Worm (Caenorhabditis elegans): Measurements from ENCODE around the gene swsn-3.

Gene swsn-3

ce11 chrIII:2786740-2787139, 18.3 kb upstream of the swsn-3 start, which contains the start of gene nduc-2 (continued):
- no peak for TF ChIP-seq F22D6.2 (tag; optimal IDR thresholded peaks at IDR 0.05)
- TF ChIP-seq ceh-27 (GFP tag; optimal IDR thresholded peaks at IDR 0.05) = no peak
- TF ChIP-seq zim-3 (tag; optimal IDR thresholded peaks at IDR 0.05) = peak; percentile 13
- TF ChIP-seq madf-6 (GFP tag; IDR thresholded peaks at IDR 0.05) = peak; percentile 62
- TF ChIP-seq tlf-1 (GFP tag; optimal IDR thresholded peaks at IDR 0.05) = no peak
- TF ChIP-seq F57A8.1 (GFP tag; optimal IDR thresholded peaks at IDR 0.05) = no peak
- TF ChIP-seq madf-3 (GFP tag; IDR thresholded peaks at IDR 0.05) = peak; percentile 75
- no peak for TF ChIP-seq rec-8 (tag; optimal IDR thresholded peaks at IDR 0.05)
- TF ChIP-seq xnd-1 (tag; optimal IDR thresholded peaks at IDR 0.05) = no peak
- TF ChIP-seq attf-5 (GFP tag; optimal IDR thresholded peaks at IDR 0.05) = no peak
- TF ChIP-seq Y56A3A.18 (GFP tag; IDR thresholded peaks at IDR 0.05) = 0 out of 2 replicates have a peak, but pooled peaks have one; percentile 31
- TF ChIP-seq Y95B8A.8 (GFP tag; IDR thresholded peaks at IDR 0.05) = no peak
- TF ChIP-seq fkh-3 (tag; optimal IDR thresholded peaks at IDR 0.05) = no peak
- TF ChIP-seq cebp-2 (GFP tag; IDR thresholded peaks at IDR 0.05) = no peak
- no peak for TF ChIP-seq die-1 (tag; optimal IDR thresholded peaks at IDR 0.05)
- peak; percentile 13; the same call in 1 of the 2 replicates for TF ChIP-seq hmg-1.2 (GFP tag; IDR thresholded peaks at IDR 0.05)
- TF ChIP-seq F39B2.1 (GFP tag; IDR thresholded peaks at IDR 0.05) = no peak
- no peak for TF ChIP-seq bed-2 (GFP tag; IDR thresholded peaks at IDR 0.05)
- TF ChIP-seq B0019.2 (GFP tag; conservative IDR thresholded peaks at IDR 0.05) = no peak
- TF ChIP-seq hsf-1 (GFP tag; IDR thresholded peaks at IDR 0.05) = peak; percentile 60; the same call in 1 of the 2 replicates
- TF ChIP-seq Y53G8AR.9 (GFP tag; conservative IDR thresholded peaks at IDR 0.05) = 0 out of 2 replicates have a peak, but pooled peaks have one; percentile 37
- TF ChIP-seq ceh-91 (GFP tag; IDR thresholded peaks at IDR 0.05) = no peak
- TF ChIP-seq rpc-1 (optimal IDR thresholded peaks at IDR 0.05) = no peak
- TF ChIP-seq rpc-1 (tag; optimal IDR thresholded peaks at IDR 0.05) = no peak
- no peak for TF ChIP-seq chd-7 (tag; optimal IDR thresholded peaks at IDR 0.05)
- TF ChIP-seq ceh-100 (GFP tag; IDR thresholded peaks at IDR 0.05) = 0 out of 2 replicates have a peak, but pooled peaks have one; percentile 24
- TF ChIP-seq Y53F4B.3 (GFP tag; IDR thresholded peaks at IDR 0.05) = no peak
- TF ChIP-seq ztf-28 (GFP tag; IDR thresholded peaks at IDR 0.05) = no peak
- TF ChIP-seq pbrm-1 (GFP tag; IDR thresholded peaks at IDR 0.05) = peak; percentile 56; the same call in 1 of the 2 replicates
- no peak for TF ChIP-seq K11D2.4 (GFP tag; IDR thresholded peaks at IDR 0.05)
- no peak for TF ChIP-seq let-526 (GFP tag; IDR thresholded peaks at IDR 0.05)
- TF ChIP-seq lin-35 (GFP tag; optimal IDR thresholded peaks at IDR 0.05) = no peak
- TF ChIP-seq B0035.1 (tag; optimal IDR thresholded peaks at IDR 0.05) = no peak
- no peak for TF ChIP-seq sdz-38 (tag; optimal IDR thresholded peaks at IDR 0.05)
- TF ChIP-seq lin-40 (tag; optimal IDR thresholded peaks at IDR 0.05) = no peak
- TF ChIP-seq snpc-3.4 (tag; optimal IDR thresholded peaks at IDR 0.05) = no peak
- no peak for TF ChIP-seq lsy-27 (tag; optimal IDR thresholded peaks at IDR 0.05; ENCODE audit: borderline replicate concordance, insufficient read depth)
- TF ChIP-seq hmg-20 (GFP tag; IDR thresholded peaks at IDR 0.05) = no peak
- no peak for TF ChIP-seq nhr-120 (GFP tag; IDR thresholded peaks at IDR 0.05)
- TF ChIP-seq gei-17 (GFP tag; optimal IDR thresholded peaks at IDR 0.05) = no peak
- TF ChIP-seq dpl-1 (GFP tag; optimal IDR thresholded peaks at IDR 0.05) = no peak
- TF ChIP-seq C06A6.2 (GFP tag; conservative IDR thresholded peaks at IDR 0.05) = no peak
- TF ChIP-seq B0261.1 (tag; optimal IDR thresholded peaks at IDR 0.05) = no peak
- no peak for TF ChIP-seq let-607 (tag; optimal IDR thresholded peaks at IDR 0.05)
- no peak for TF ChIP-seq nfya-2 (GFP tag; IDR thresholded peaks at IDR 0.05)
- TF ChIP-seq mes-4 (tag; optimal IDR thresholded peaks at IDR 0.05) = no peak
- no peak for TF ChIP-seq nhr-27 (tag; optimal IDR thresholded peaks at IDR 0.05)
- no peak for TF ChIP-seq him-1 (tag; optimal IDR thresholded peaks at IDR 0.05)
- TF ChIP-seq T07F8.4 (tag; optimal IDR thresholded peaks at IDR 0.05) = no peak

Data from whole organism, young adult.